Worm (Caenorhabditis elegans) whole organism, L2 larva: ENCODE data around the gene Y66A7A.9.

Source experiments
- C34F6.9 ChIP-seq: fragments of 150-350 bp; optimal IDR thresholded peaks from 2 replicates; lab custom pipeline; 2014; ENCODE audit warnings: missing biosample characterization, missing genetic modification characterization
- F13H6.1 ChIP-seq: sonication (generic microtip); optimal IDR thresholded peaks from 2 replicates; lab custom pipeline; 2016; ENCODE audit warnings: missing genetic modification characterization, missing compliant biosample characterization
- R02D3.7 ChIP-seq: fragments of 150-350 bp; optimal IDR thresholded peaks from 2 replicates; lab custom pipeline; 2014; ENCODE audit warnings: missing biosample characterization, missing genetic modification characterization
- Y55F3AM.14 ChIP-seq: fragments of 200-800 bp; sonication (Bioruptor generic); optimal IDR thresholded peaks from 2 replicates; lab custom pipeline; 2018; ENCODE audit warnings: mild to moderate bottlenecking, missing genetic modification characterization, missing compliant biosample characterization
- ZK546.5 ChIP-seq: sonication (generic microtip); optimal IDR thresholded peaks from 2 replicates; lab custom pipeline; 2017; ENCODE audit warnings: missing biosample characterization, missing genetic modification characterization
- alr-1 ChIP-seq: fragments of 150-350 bp; optimal IDR thresholded peaks from 2 replicates; lab custom pipeline; 2014; ENCODE audit warnings: missing biosample characterization, missing genetic modification characterization
- aly-2 ChIP-seq: fragments of 150-350 bp; optimal IDR thresholded peaks from 2 replicates; lab custom pipeline; 2014; ENCODE audit warnings: missing biosample characterization, missing genetic modification characterization
- ama-1 ChIP-seq: fragments of 150-350 bp; optimal IDR thresholded peaks from 2 replicates; lab custom pipeline; 2018; ENCODE audit warnings: inconsistent platforms
- ceh-16 ChIP-seq: fragments of 150-350 bp; optimal IDR thresholded peaks from 2 replicates; lab custom pipeline; 2014; ENCODE audit warnings: missing biosample characterization, missing genetic modification characterization
- ceh-82 ChIP-seq: fragments of 150-350 bp; optimal IDR thresholded peaks from 2 replicates; lab custom pipeline; 2014; ENCODE audit warnings: missing biosample characterization, missing genetic modification characterization
- dmd-4 ChIP-seq: sonication (generic microtip); optimal IDR thresholded peaks from 2 replicates; lab custom pipeline; 2017; ENCODE audit warnings: missing biosample characterization, missing genetic modification characterization
- egl-27 ChIP-seq: sonication (generic microtip); optimal IDR thresholded peaks from 3 replicates; lab custom pipeline; 2017; ENCODE audit warnings: missing biosample characterization, missing genetic modification reagents, missing genetic modification characterization
- elt-1 ChIP-seq: fragments of 150-350 bp; optimal IDR thresholded peaks from 2 replicates; lab custom pipeline; 2014; ENCODE audit warnings: missing biosample characterization, missing genetic modification characterization
- elt-3 ChIP-seq: sonication (generic microtip); optimal IDR thresholded peaks from 2 replicates; lab custom pipeline; 2017; ENCODE audit warnings: missing biosample characterization, missing genetic modification characterization
- fos-1 ChIP-seq: fragments of 150-350 bp; optimal IDR thresholded peaks from 2 replicates; lab custom pipeline; 2014; ENCODE audit warnings: missing biosample characterization, missing genetic modification characterization
- gmeb-1 ChIP-seq: fragments of 150-350 bp; optimal IDR thresholded peaks from 2 replicates; lab custom pipeline; 2014; ENCODE audit warnings: missing biosample characterization, missing genetic modification characterization
- lin-11 ChIP-seq: fragments of 150-350 bp; sonication (generic microtip); optimal IDR thresholded peaks from 2 replicates; lab custom pipeline; 2014; ENCODE audit warnings: missing biosample characterization, missing genetic modification characterization, inconsistent platforms, mixed read lengths
- lin-13 ChIP-seq: fragments of 150-350 bp; optimal IDR thresholded peaks from 2 replicates; lab custom pipeline; 2014; ENCODE audit warnings: missing biosample characterization, missing genetic modification reagents, missing genetic modification characterization
- lin-39 ChIP-seq: fragments of 150-350 bp; optimal IDR thresholded peaks from 2 replicates; lab custom pipeline; 2014; ENCODE audit warnings: missing biosample characterization, missing genetic modification reagents, missing genetic modification characterization
- lsy-2 ChIP-seq, 2 experiments: fragments of 150-350 bp in 1 of 2; sonication (generic microtip) in 1 of 2; optimal IDR thresholded peaks; 2 replicates each; lab custom pipeline; 2014 to 2017; ENCODE audit warnings: missing biosample characterization in 2 of 2, missing genetic modification characterization in 2 of 2
- mbf-1 ChIP-seq: sonication (generic microtip); optimal IDR thresholded peaks from 2 replicates; lab custom pipeline; 2017; ENCODE audit warnings: missing biosample characterization, missing genetic modification characterization
- mdl-1 ChIP-seq, 2 experiments: fragments of 150-350 bp in 1 of 2; sonication (generic microtip) in 1 of 2; optimal IDR thresholded peaks; 2 replicates each; lab custom pipeline; 2017; ENCODE audit warnings: missing biosample characterization in 2 of 2, missing genetic modification characterization in 2 of 2
- nhr-10 ChIP-seq: sonication (generic microtip); optimal IDR thresholded peaks from 2 replicates; lab custom pipeline; 2017; ENCODE audit warnings: missing biosample characterization, missing genetic modification characterization
- nhr-11 ChIP-seq: fragments of 150-350 bp; optimal IDR thresholded peaks from 2 replicates; lab custom pipeline; 2014; ENCODE audit warnings: missing biosample characterization, missing genetic modification characterization
- nhr-12 ChIP-seq: fragments of 150-350 bp; optimal IDR thresholded peaks from 2 replicates; lab custom pipeline; 2014; ENCODE audit warnings: missing biosample characterization, missing genetic modification characterization
- nhr-129 ChIP-seq: fragments of 150-350 bp; optimal IDR thresholded peaks from 2 replicates; lab custom pipeline; 2014; ENCODE audit warnings: missing biosample characterization, missing genetic modification characterization
- nhr-21 ChIP-seq: fragments of 150-350 bp; optimal IDR thresholded peaks from 2 replicates; lab custom pipeline; 2014; ENCODE audit warnings: missing biosample characterization, missing genetic modification characterization
- nhr-23 ChIP-seq: fragments of 150-350 bp; optimal IDR thresholded peaks from 2 replicates; lab custom pipeline; 2014; ENCODE audit warnings: missing biosample characterization, missing genetic modification reagents, missing genetic modification characterization
- nhr-237 ChIP-seq: fragments of 150-350 bp; optimal IDR thresholded peaks from 2 replicates; lab custom pipeline; 2014; ENCODE audit warnings: missing biosample characterization, missing genetic modification characterization
- nhr-25 ChIP-seq: fragments of 150-350 bp; sonication (generic microtip); optimal IDR thresholded peaks from 3 replicates; lab custom pipeline; 2014; ENCODE audit warnings: missing biosample characterization, missing genetic modification characterization
- nhr-6 ChIP-seq: fragments of 150-350 bp; optimal IDR thresholded peaks from 2 replicates; lab custom pipeline; 2014; ENCODE audit warnings: missing biosample characterization, missing genetic modification characterization
- nhr-77 ChIP-seq: fragments of 150-350 bp; optimal IDR thresholded peaks from 2 replicates; lab custom pipeline; 2014; ENCODE audit warnings: missing biosample characterization, missing genetic modification characterization
- peb-1 ChIP-seq: fragments of 150-350 bp; optimal IDR thresholded peaks from 2 replicates; lab custom pipeline; 2014; ENCODE audit warnings: missing biosample characterization, missing genetic modification characterization
- sem-4 ChIP-seq: fragments of 150-350 bp; optimal IDR thresholded peaks from 2 replicates; lab custom pipeline; 2014; ENCODE audit warnings: missing biosample characterization, missing genetic modification reagents, missing genetic modification characterization
- skn-1 ChIP-seq: sonication (generic microtip); optimal IDR thresholded peaks from 2 replicates; lab custom pipeline; 2017; ENCODE audit warnings: missing biosample characterization, missing genetic modification characterization
- sma-3 ChIP-seq: sonication (generic microtip); optimal IDR thresholded peaks from 2 replicates; lab custom pipeline; 2016; ENCODE audit warnings: missing genetic modification reagents, missing genetic modification characterization, missing compliant biosample characterization
- snpc-4 ChIP-seq: fragments of 150-350 bp; optimal IDR thresholded peaks from 2 replicates; lab custom pipeline; 2014; ENCODE audit warnings: missing biosample characterization, missing genetic modification characterization
- unc-39 ChIP-seq: fragments of 150-350 bp; optimal IDR thresholded peaks from 2 replicates; lab custom pipeline; 2014; ENCODE audit warnings: missing biosample characterization, missing genetic modification characterization
- unc-55 ChIP-seq: fragments of 150-350 bp; sonication (generic microtip); optimal IDR thresholded peaks from 3 replicates; lab custom pipeline; 2014; ENCODE audit warnings: missing biosample characterization, missing genetic modification reagents, missing genetic modification characterization
- unc-62 ChIP-seq: fragments of 150-350 bp; optimal IDR thresholded peaks from 2 replicates; lab custom pipeline; 2014; ENCODE audit warnings: missing biosample characterization, missing genetic modification reagents, missing genetic modification characterization
- zag-1 ChIP-seq: fragments of 150-350 bp; optimal IDR thresholded peaks from 2 replicates; lab custom pipeline; 2014; ENCODE audit warnings: missing biosample characterization, missing genetic modification characterization
- ztf-1 ChIP-seq: fragments of 200-800 bp; sonication (Bioruptor generic); conservative IDR thresholded peaks from 2 replicates; pipeline ENCODE4 v1.3.6; 2022; ENCODE audit warnings: missing genetic modification characterization, missing compliant biosample characterization
- ztf-11 ChIP-seq: sonication (generic microtip); optimal IDR thresholded peaks from 2 replicates; lab custom pipeline; 2017; ENCODE audit warnings: missing biosample characterization, missing genetic modification characterization

Gene Y66A7A.9

DNA sequence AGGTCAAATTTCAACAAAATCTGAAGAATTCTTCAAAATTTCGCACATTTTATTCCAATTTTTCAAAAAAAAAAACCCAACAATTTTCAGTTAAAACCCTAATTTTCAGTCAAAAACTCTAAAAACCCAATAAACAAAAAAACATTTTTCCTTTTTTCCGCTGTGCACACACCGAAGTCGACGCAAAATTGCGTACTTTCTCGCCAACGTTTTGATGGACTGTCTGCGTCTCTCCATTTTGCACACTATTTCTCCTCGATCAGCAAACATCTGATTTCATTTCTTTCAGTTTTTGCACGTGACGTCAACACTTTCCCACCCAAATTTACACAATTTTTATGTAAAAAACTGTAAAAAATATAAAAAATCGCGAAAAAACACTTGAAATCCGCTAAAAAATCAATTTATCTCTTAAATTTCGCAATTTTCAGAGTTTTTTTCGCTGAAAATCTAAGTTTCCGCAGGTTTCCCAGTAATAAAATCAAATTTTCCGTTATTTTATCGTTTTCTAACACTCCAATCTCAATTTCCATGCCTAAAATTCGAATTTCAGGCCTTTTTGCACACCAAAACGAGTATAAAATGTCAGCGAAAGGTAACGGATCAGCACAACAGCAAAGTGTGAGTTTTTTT, 45.0 kb upstream of the Y66A7A.9 start, which contains the start of gene crh-1 (continued):
- TF ChIP-seq nhr-23 (tag; lab: Kevin White, UChicago), result no peak
- peak; percentile 30 for TF ChIP-seq zag-1 (tag; lab: Kevin White, UChicago)
- TF ChIP-seq nhr-10 (tag; lab: Kevin White, UChicago), result peak; percentile 71
- peak; percentile 23 for TF ChIP-seq ceh-82
- no peak for TF ChIP-seq dmd-4
- TF ChIP-seq sem-4, result peak; percentile 90
- TF ChIP-seq lin-13, result peak; percentile 78

DNA sequence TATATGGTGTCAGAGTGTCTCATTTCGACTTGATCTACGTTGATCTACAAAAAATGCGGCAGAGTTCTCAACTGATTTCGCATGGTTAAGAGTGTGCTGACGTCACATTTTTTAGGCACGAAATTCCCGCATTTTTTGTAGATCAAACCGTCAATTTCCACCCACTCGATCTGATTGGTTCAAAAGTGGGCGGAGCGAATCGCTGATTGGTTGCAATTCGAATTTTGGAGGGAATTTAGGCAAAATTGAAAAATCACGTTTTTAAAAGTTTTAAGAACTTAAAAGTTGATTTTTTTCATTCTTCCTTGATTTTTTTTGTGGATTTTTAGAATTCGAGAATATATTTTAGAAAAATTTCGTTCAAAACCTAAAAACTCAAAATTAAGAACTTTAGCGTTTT, 44.1 kb upstream of the Y66A7A.9 start:
- no peak for TF ChIP-seq elt-3 (tag; lab: Kevin White, UChicago)
- TF ChIP-seq lin-11, result no peak
- TF ChIP-seq nhr-11 (tag; lab: Kevin White, UChicago), result no peak
- no peak for TF ChIP-seq dmd-4
- no peak for TF ChIP-seq nhr-21
- TF ChIP-seq ama-1 (lab: Kevin White, UChicago), result no peak

DNA sequence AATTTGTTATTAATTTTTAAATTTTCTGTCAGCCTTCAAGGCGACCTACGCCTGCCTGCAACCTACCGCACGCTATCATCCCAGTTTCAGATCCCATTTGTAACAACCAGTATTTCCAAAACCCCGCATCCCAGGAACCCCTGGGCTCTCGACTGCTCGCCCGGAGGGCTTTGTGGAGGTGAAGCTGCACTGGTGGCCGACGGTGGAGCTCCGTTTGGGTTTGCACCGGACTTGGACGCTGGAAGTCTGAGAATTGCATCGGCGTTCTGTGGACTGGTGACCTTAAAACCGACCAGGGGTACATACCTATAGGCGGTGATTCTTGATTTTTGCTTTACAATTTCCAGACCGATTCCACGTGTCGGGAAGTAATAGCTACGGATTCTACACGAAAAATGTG, 39.2 kb upstream of the Y66A7A.9 start:
- TF ChIP-seq gmeb-1 (tag; lab: Kevin White, UChicago) (no peak), ama-1 (lab: Kevin White, UChicago) (no peak), aly-2 (tag; lab: Kevin White, UChicago) (no peak), mbf-1 (tag; lab: Kevin White, UChicago) (no peak), ceh-16 (tag; lab: Kevin White, UChicago) (no peak), unc-62 (GFP tag; lab: Kevin White, UChicago) (no peak), R02D3.7 (tag; lab: Kevin White, UChicago) (no peak), lsy-2 (tag; optimal IDR thresholded peaks at IDR 0.05; lab: Kevin White, UChicago) (no peak), ztf-11 (tag; lab: Kevin White, UChicago) (no peak), nhr-23 (tag; lab: Kevin White, UChicago) (no peak), skn-1 (no peak), sma-3 (GFP tag; lab: Kevin White, UChicago) (no peak), ztf-1 (GFP tag; lab: Robert Waterston, UW) (no peak), sem-4 (no peak), lin-11 (no peak), C34F6.9 (no peak)

DNA sequence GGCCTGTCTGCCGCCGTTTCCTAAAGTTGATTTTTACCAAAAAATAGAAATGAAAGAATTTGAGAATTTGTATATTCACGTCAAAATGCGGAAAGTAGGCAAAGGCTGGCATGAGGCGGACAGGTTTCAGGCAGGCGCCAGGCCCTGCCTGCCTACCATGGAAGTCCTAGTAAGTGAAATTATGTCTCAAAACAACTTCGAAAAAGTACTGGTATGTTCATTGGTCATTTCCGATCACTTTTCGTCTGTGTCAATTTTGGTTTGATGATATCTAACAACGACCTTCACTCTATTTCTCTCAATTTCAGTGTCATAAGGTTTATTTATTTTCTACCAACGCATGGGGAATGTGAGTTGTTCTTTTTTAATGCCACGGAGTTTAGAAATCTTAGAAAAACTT, 37.9 kb upstream of the Y66A7A.9 start, which contains the start of gene faah-6:
Gene faah-6 (plus strand): TSS at position 301 of the 400 bp plus-strand sequence.
- TF ChIP-seq mdl-1 (tag; optimal IDR thresholded peaks at IDR 0.05; lab: Kevin White, UChicago) (no peak), lin-39 (no peak)
- TF ChIP-seq, all 48 proteins: peak for 0

DNA sequence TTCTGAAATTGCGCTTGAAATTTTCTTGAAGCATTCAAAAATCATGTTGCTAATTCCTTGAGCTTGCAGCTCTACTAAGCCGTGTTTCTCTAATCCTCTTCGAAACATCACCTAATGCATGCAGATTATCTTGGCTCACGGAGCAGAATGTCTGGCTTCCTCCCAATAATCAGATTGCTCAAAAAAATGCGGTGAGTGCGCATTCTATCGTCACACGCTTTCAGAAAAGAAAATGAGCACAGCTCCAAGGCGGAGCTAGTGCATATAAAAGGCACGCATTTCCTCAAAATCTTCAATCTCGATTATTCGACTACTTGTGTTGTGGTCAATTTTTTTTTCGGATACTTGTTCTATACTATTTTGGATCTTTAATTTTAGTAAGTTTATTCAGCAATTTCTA, 29.1 kb upstream of the Y66A7A.9 start:
- TF ChIP-seq ztf-11 (tag; lab: Kevin White, UChicago) (no peak), lin-11 (no peak), lsy-2 (tag; optimal IDR thresholded peaks at IDR 0.05; lab: Kevin White, UChicago) (peak; percentile 8 to 45), nhr-23 (tag; lab: Kevin White, UChicago) (no peak), nhr-10 (tag; lab: Kevin White, UChicago) (no peak), ztf-1 (GFP tag; lab: Robert Waterston, UW) (no peak), nhr-77 (tag; lab: Kevin White, UChicago) (no peak), zag-1 (tag; lab: Kevin White, UChicago) (no peak), aly-2 (tag; lab: Kevin White, UChicago) (no peak), skn-1 (no peak), lin-13 (no peak), sma-3 (GFP tag; lab: Kevin White, UChicago) (no peak), peb-1 (no peak), elt-3 (tag; lab: Kevin White, UChicago) (no peak), snpc-4 (no peak), unc-39 (tag; lab: Kevin White, UChicago) (no peak), F13H6.1 (tag; lab: Kevin White, UChicago) (no peak), nhr-25 (tag; lab: Kevin White, UChicago) (no peak), C34F6.9 (peak; percentile 62), elt-1 (tag; lab: Kevin White, UChicago) (no peak), ZK546.5 (tag; lab: Kevin White, UChicago) (no peak), ceh-16 (tag; lab: Kevin White, UChicago) (no peak), dmd-4 (no peak), Y55F3AM.14 (no peak), unc-62 (GFP tag; lab: Kevin White, UChicago) (no peak), alr-1 (no peak), nhr-11 (tag; lab: Kevin White, UChicago) (no peak), nhr-129 (tag; lab: Kevin White, UChicago) (peak; percentile 44), nhr-6 (tag; lab: Kevin White, UChicago) (peak; percentile 3), gmeb-1 (tag; lab: Kevin White, UChicago) (no peak), sem-4 (peak; percentile 63), ceh-82 (no peak), fos-1 (no peak), R02D3.7 (tag; lab: Kevin White, UChicago) (no peak), nhr-237 (tag; lab: Kevin White, UChicago) (no peak), nhr-12 (no peak), unc-55 (GFP tag; lab: Kevin White, UChicago) (no peak), egl-27 (tag; lab: Kevin White, UChicago) (no peak)
